Worm (Caenorhabditis elegans) whole organism, early embryonic: ENCODE results near the gene F58D2.3.

Experiments
- ama-1 ChIP-seq: fragments of 150-350 bp; optimal IDR thresholded peaks from 2 replicates; lab custom pipeline; 2014
- ceh-13 ChIP-seq: fragments of 200-800 bp; sonication (Bioruptor generic); optimal IDR thresholded peaks from 2 replicates; lab custom pipeline; 2018; ENCODE audit warnings: mild to moderate bottlenecking, missing genetic modification characterization, missing compliant biosample characterization
- ceh-36 ChIP-seq: sonication (generic microtip); optimal IDR thresholded peaks from 2 replicates; lab custom pipeline; 2016; ENCODE audit warnings: missing genetic modification characterization, inconsistent platforms, missing compliant biosample characterization
- ets-7 ChIP-seq: sonication (generic microtip); optimal IDR thresholded peaks from 2 replicates; lab custom pipeline; 2016; ENCODE audit warnings: missing genotype, missing genetic modification characterization, missing compliant biosample characterization
- flt-1 ChIP-seq: fragments of 200-800 bp; sonication (Bioruptor generic); IDR thresholded peaks from 2 replicates; pipeline ENCODE4 v1.3.6; 2022; ENCODE audit warnings: missing genetic modification characterization, missing compliant biosample characterization
- hmbx-1 ChIP-seq: sonication (generic microtip); optimal IDR thresholded peaks from 2 replicates; lab custom pipeline; 2016; ENCODE audit warnings: mild to moderate bottlenecking, missing genetic modification characterization, missing compliant biosample characterization
- hmg-4 ChIP-seq: fragments of 200-800 bp; sonication (Bioruptor generic); optimal IDR thresholded peaks from 2 replicates; lab custom pipeline; 2018; ENCODE audit warnings: mild to moderate bottlenecking, missing genetic modification characterization, missing compliant biosample characterization
- hnd-1 ChIP-seq: sonication (generic microtip); optimal IDR thresholded peaks from 2 replicates; lab custom pipeline; 2016; ENCODE audit warnings: missing genetic modification characterization, missing compliant biosample characterization
- scrt-1 ChIP-seq: fragments of 200-800 bp; sonication (Bioruptor generic); IDR thresholded peaks from 2 replicates; pipeline ENCODE4 v1.3.6; 2022; ENCODE audit warnings: missing genetic modification characterization, missing compliant biosample characterization
- tbx-11 ChIP-seq: fragments of 200-800 bp; sonication (Bioruptor generic); IDR thresholded peaks from 2 replicates; pipeline ENCODE4 v1.3.6; 2022; ENCODE audit warnings: missing genetic modification characterization, missing compliant biosample characterization
- tbx-37 ChIP-seq: fragments of 200-800 bp; sonication (Bioruptor generic); conservative IDR thresholded peaks from 2 replicates; pipeline ENCODE4 v1.3.6; 2022; ENCODE audit warnings: missing genetic modification reagents, missing genetic modification characterization, missing compliant biosample characterization
- tra-4 ChIP-seq: sonication (generic microtip); optimal IDR thresholded peaks from 2 replicates; lab custom pipeline; 2017; ENCODE audit warnings: missing genetic modification characterization, missing compliant biosample characterization

DNA sequence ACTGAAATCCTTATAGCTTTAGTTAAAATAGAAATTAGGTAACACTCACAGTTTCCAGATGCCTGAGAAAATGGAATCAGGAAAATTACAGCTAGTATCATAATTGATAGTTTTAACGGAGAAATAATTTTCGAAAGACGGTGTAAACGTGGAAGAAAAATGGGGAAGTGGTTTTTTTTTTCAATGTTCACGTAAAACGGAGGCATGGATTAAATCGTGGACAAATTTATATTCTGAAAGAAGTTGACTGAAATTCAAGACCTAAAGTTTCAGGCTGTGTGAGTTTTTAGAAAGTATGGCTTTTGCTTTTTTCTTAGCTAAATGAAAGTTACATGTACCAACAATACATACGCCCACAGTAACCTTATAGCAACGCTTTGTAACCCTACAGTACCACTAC, 38.4 kb downstream of the F58D2.3 start, which contains the start of gene spe-43:
- TF ChIP-seq hmbx-1 (tag; lab: Kevin White, UChicago) (no peak), ceh-36 (tag; lab: Kevin White, UChicago) (no peak), ama-1 (lab: Kevin White, UChicago) (no peak), scrt-1 (GFP tag; lab: Robert Waterston, UW) (no peak), flt-1 (GFP tag; lab: Robert Waterston, UW) (no peak), hmg-4 (GFP tag; lab: Kevin White, UChicago) (no peak), hnd-1 (tag; lab: Kevin White, UChicago) (no peak), ets-7 (no peak), tbx-37 (GFP tag; lab: Robert Waterston, UW) (no peak), tbx-11 (GFP tag; lab: Robert Waterston, UW) (no peak), tra-4 (tag; lab: Kevin White, UChicago) (no peak), ceh-13 (GFP tag; lab: Kevin White, UChicago) (no peak)
